Fruit fly (Drosophila melanogaster) whole organism, wandering third instar larva: ENCODE data around the gene CG15034.

ENCODE experiments used
- Abd-B ChIP-seq: fragments of >200 bp; optimal IDR thresholded peaks from 2 replicates; lab custom pipeline; 2017; ENCODE audit warnings: missing biosample characterization, missing genetic modification characterization
- CG32264 ChIP-seq: fragments of 200-800 bp; sonication (Bioruptor generic); optimal IDR thresholded peaks from 2 replicates; lab custom pipeline; 2016; ENCODE audit warnings: missing biosample characterization, missing genetic modification characterization
- CG9705 ChIP-seq: fragments of 200-800 bp; sonication (Bioruptor generic); optimal IDR thresholded peaks from 2 replicates; lab custom pipeline; 2018; ENCODE audit warnings: missing biosample characterization, mild to moderate bottlenecking, missing genetic modification characterization
- CrebA ChIP-seq: fragments of 200-800 bp; sonication (Bioruptor generic); optimal IDR thresholded peaks from 2 replicates; lab custom pipeline; 2016; ENCODE audit warnings: missing biosample characterization, mild to moderate bottlenecking, missing genetic modification characterization, borderline replicate concordance
- Dfd ChIP-seq: fragments of >200 bp; optimal IDR thresholded peaks from 2 replicates; lab custom pipeline; 2017; ENCODE audit warnings: missing biosample characterization, missing genetic modification characterization
- Dif ChIP-seq: fragments of 200-275, 200-300 bp; sonication (Bioruptor generic); optimal IDR thresholded peaks from 2 replicates; lab custom pipeline; 2018; ENCODE audit warnings: missing biosample characterization, missing genetic modification characterization; ENCODE audit not compliant: partially characterized antibody
- GATAd ChIP-seq: sonication (Bioruptor generic); optimal IDR thresholded peaks from 2 replicates; lab custom pipeline; 2016; ENCODE audit warnings: missing biosample characterization, missing genetic modification characterization
- HLH106 ChIP-seq: fragments of 200-800 bp; optimal IDR thresholded peaks from 3 replicates; lab custom pipeline; 2019; ENCODE audit warnings: missing biosample characterization, mild to moderate bottlenecking, missing genetic modification characterization, moderate library complexity
- Hnf4 ChIP-seq: fragments of 200-800 bp; sonication (Bioruptor generic); optimal IDR thresholded peaks from 2 replicates; lab custom pipeline; 2016; ENCODE audit warnings: missing biosample characterization, mild to moderate bottlenecking, missing genetic modification characterization
- Hr78 ChIP-seq: fragments of >200 bp; optimal IDR thresholded peaks from 2 replicates; lab custom pipeline; 2017; ENCODE audit warnings: missing biosample characterization, missing genetic modification characterization
- Hr83 ChIP-seq: fragments of 200-300 bp; sonication (Bioruptor generic); optimal IDR thresholded peaks from 2 replicates; lab custom pipeline; 2016; ENCODE audit warnings: missing biosample characterization, mild to moderate bottlenecking, missing genetic modification characterization, moderate library complexity; ENCODE audit not compliant: poor library complexity, severe bottlenecking
- Jra ChIP-seq: sonication (Bioruptor generic); optimal IDR thresholded peaks from 2 replicates; lab custom pipeline; 2016; ENCODE audit warnings: missing biosample characterization, missing genetic modification characterization
- Mio ChIP-seq: sonication (Bioruptor generic); optimal IDR thresholded peaks from 2 replicates; lab custom pipeline; 2016; ENCODE audit warnings: missing biosample characterization, missing genetic modification characterization
- Myc ChIP-seq: fragments of >200 bp; optimal IDR thresholded peaks from 2 replicates; lab custom pipeline; 2017
- N ChIP-seq: fragments of >200 bp; optimal IDR thresholded peaks from 2 replicates; lab custom pipeline; 2018; ENCODE audit warnings: missing biosample characterization, missing external identifiers, missing genetic modification characterization
- OdsH ChIP-seq: fragments of 200-800 bp; sonication (Bioruptor generic); optimal IDR thresholded peaks from 2 replicates; lab custom pipeline; 2016; ENCODE audit warnings: missing biosample characterization, mild to moderate bottlenecking, missing genetic modification characterization
- Rel ChIP-seq, 2 experiments: fragments of 200-800 bp; sonication (Bioruptor generic) in 1 of 2; optimal IDR thresholded peaks; 2 replicates in 1 of 2; 3 replicates in 1 of 2; lab custom pipeline; 2016 to 2019; ENCODE audit warnings: mild to moderate bottlenecking in 2 of 2, missing biosample characterization in 2 of 2, missing genetic modification characterization in 2 of 2, moderate library complexity in 1 of 2
- Sp1 ChIP-seq: fragments of 200-800 bp; sonication (Bioruptor generic); optimal IDR thresholded peaks from 3 replicates; lab custom pipeline; 2019; ENCODE audit warnings: missing biosample characterization, mild to moderate bottlenecking, missing genetic modification characterization, moderate library complexity
- Vsx2 ChIP-seq: fragments of 200-300, 225-300 bp; sonication (Bioruptor generic); optimal IDR thresholded peaks from 2 replicates; lab custom pipeline; 2018; ENCODE audit warnings: missing biosample characterization, missing genetic modification characterization; ENCODE audit not compliant: partially characterized antibody
- br ChIP-seq: fragments of 200-800 bp; sonication (Bioruptor generic); optimal IDR thresholded peaks from 2 replicates; lab custom pipeline; 2016; ENCODE audit warnings: missing biosample characterization, missing genetic modification characterization
- brk ChIP-seq: fragments of 200-800 bp; sonication (Bioruptor generic); optimal IDR thresholded peaks from 2 replicates; lab custom pipeline; 2016; ENCODE audit warnings: missing biosample characterization, mild to moderate bottlenecking, missing genetic modification characterization
- dl ChIP-seq, 2 experiments: fragments of 175-275, 200-275 bp in 1 of 2; fragments of 200-275 bp in 1 of 2; sonication (Bioruptor generic); optimal IDR thresholded peaks; lab custom pipeline; 2018; ENCODE audit warnings: mild to moderate bottlenecking in 2 of 2, missing biosample characterization in 2 of 2, missing genetic modification characterization in 2 of 2, moderate library complexity in 2 of 2; ENCODE audit not compliant: partially characterized antibody in 2 of 2, insufficient read depth in 1 of 2
- dmrt93B ChIP-seq: fragments of 200-800 bp; sonication (Bioruptor generic); optimal IDR thresholded peaks from 2 replicates; lab custom pipeline; 2018; ENCODE audit warnings: missing biosample characterization, mild to moderate bottlenecking, missing genetic modification characterization
- dsf ChIP-seq: sonication (Bioruptor generic); optimal IDR thresholded peaks from 2 replicates; lab custom pipeline; 2016; ENCODE audit warnings: missing biosample characterization, missing genetic modification characterization, borderline replicate concordance
- ey ChIP-seq: fragments of 200-800 bp; sonication (Bioruptor generic); optimal IDR thresholded peaks from 2 replicates; lab custom pipeline; 2016; ENCODE audit warnings: missing biosample characterization, missing genetic modification characterization
- foxo ChIP-seq, 2 experiments: fragments of 200-800 bp; sonication (Bioruptor generic); optimal IDR thresholded peaks; 2 replicates in 1 of 2; 3 replicates in 1 of 2; lab custom pipeline; 2016 to 2017; ENCODE audit warnings: missing biosample characterization in 2 of 2, missing genetic modification characterization in 2 of 2
- fru ChIP-seq: fragments of 200-800 bp; sonication (Bioruptor generic); optimal IDR thresholded peaks from 3 replicates; lab custom pipeline; 2016; ENCODE audit warnings: missing biosample characterization, mild to moderate bottlenecking, missing genetic modification characterization
- h ChIP-seq: fragments of 200-800 bp; sonication (Bioruptor generic); optimal IDR thresholded peaks from 3 replicates; lab custom pipeline; 2016; ENCODE audit warnings: missing biosample characterization, mild to moderate bottlenecking, missing genetic modification characterization
- jim ChIP-seq: fragments of 175-275, 200-325 bp; sonication (Bioruptor generic); optimal IDR thresholded peaks from 2 replicates; lab custom pipeline; 2016; ENCODE audit warnings: missing biosample characterization, mild to moderate bottlenecking, missing genetic modification characterization
- lola ChIP-seq: fragments of >200 bp; optimal IDR thresholded peaks from 2 replicates; lab custom pipeline; 2017; ENCODE audit warnings: missing biosample characterization, missing genetic modification characterization
- pan ChIP-seq: fragments of >200 bp; optimal IDR thresholded peaks from 2 replicates; lab custom pipeline; 2017
- psq ChIP-seq: fragments of 200-800 bp; sonication (Bioruptor generic); optimal IDR thresholded peaks from 3 replicates; lab custom pipeline; 2017; ENCODE audit warnings: missing biosample characterization, mild to moderate bottlenecking, missing genetic modification characterization, moderate library complexity
- rgr ChIP-seq: fragments of 200-800 bp; sonication (Bioruptor generic); optimal IDR thresholded peaks from 3 replicates; lab custom pipeline; 2016; ENCODE audit warnings: missing biosample characterization, mild to moderate bottlenecking, missing genetic modification characterization
- sage ChIP-seq: fragments of 200-800 bp; sonication (Bioruptor generic); optimal IDR thresholded peaks from 2 replicates; lab custom pipeline; 2016; ENCODE audit warnings: missing biosample characterization, mild to moderate bottlenecking, missing genetic modification characterization
- sv ChIP-seq: fragments of 200-800 bp; sonication (Bioruptor generic); optimal IDR thresholded peaks from 3 replicates; lab custom pipeline; 2016; ENCODE audit warnings: missing biosample characterization, missing genetic modification characterization
- tai ChIP-seq: sonication (Bioruptor generic); optimal IDR thresholded peaks from 2 replicates; lab custom pipeline; 2016; ENCODE audit warnings: missing biosample characterization, missing genetic modification characterization
- usp ChIP-seq: fragments of >200 bp; optimal IDR thresholded peaks from 2 replicates; lab custom pipeline; 2017; ENCODE audit warnings: missing biosample characterization, missing genetic modification characterization
- woc ChIP-seq: sonication (Bioruptor generic); optimal IDR thresholded peaks from 2 replicates; lab custom pipeline; 2016; ENCODE audit warnings: missing biosample characterization, mild to moderate bottlenecking, missing genetic modification characterization

Gene CG15034

dm6 chrX:7333858-7334800, 13.2 kb downstream of the CG15034 start:
- TF ChIP-seq fru (GFP tag; lab: Kevin White, UChicago) (peak; percentile 48), usp (GFP tag; lab: Kevin White, UChicago) (no peak), Sp1 (GFP tag; lab: Kevin White, UChicago) (peak; percentile 38), OdsH (GFP tag; lab: Kevin White, UChicago) (peak; percentile 21), jim (GFP tag; lab: Kevin White, UChicago) (no peak), dmrt93B (GFP tag; lab: Kevin White, UChicago) (peak; percentile 2), CrebA (no peak), woc (GFP tag; lab: Kevin White, UChicago) (peak; percentile 29), HLH106 (tag; lab: Kevin White, UChicago) (no peak), Myc (lab: Kevin White, UChicago) (no peak), GATAd (GFP tag; lab: Kevin White, UChicago) (no peak), br (GFP tag; lab: Kevin White, UChicago) (peak; percentile 54), Vsx2 (GFP tag; lab: Kevin White, UChicago) (no peak), brk (GFP tag; lab: Kevin White, UChicago) (peak; percentile 50), dsf (GFP tag; lab: Kevin White, UChicago) (no peak), sage (GFP tag; lab: Kevin White, UChicago) (no peak), sv (GFP tag; lab: Kevin White, UChicago) (no peak), N (no peak), Dif (GFP tag; lab: Kevin White, UChicago) (no peak), h (peak; percentile 59), Mio (no peak), CG32264 (GFP tag; lab: Kevin White, UChicago) (no peak), Hr78 (GFP tag; lab: Kevin White, UChicago) (no peak), lola (no peak), Hr83 (no peak), dl (GFP tag; optimal IDR thresholded peaks at IDR 0.05; lab: Kevin White, UChicago; ENCODE audit: insufficient read depth in 1 of 2, partially characterized antibody in 2 of 2) (no peak), foxo (GFP tag; optimal IDR thresholded peaks at IDR 0.05; lab: Kevin White, UChicago) (peak in 1 of 2 experiments; percentile 56), Abd-B (GFP tag; lab: Kevin White, UChicago) (no peak), Hnf4 (GFP tag; lab: Kevin White, UChicago) (peak; percentile 12), CG9705 (GFP tag; lab: Kevin White, UChicago) (no peak), tai (GFP tag; lab: Kevin White, UChicago) (no peak), ey (peak; percentile 19), rgr (GFP tag; lab: Kevin White, UChicago) (peak; percentile 46), Dfd (no peak), psq (GFP tag; lab: Kevin White, UChicago) (peak; percentile 16), Jra (GFP tag; lab: Kevin White, UChicago) (no peak), Rel (GFP tag; optimal IDR thresholded peaks at IDR 0.05; lab: Kevin White, UChicago) (no peak), Rel (tag; optimal IDR thresholded peaks at IDR 0.05; lab: Kevin White, UChicago) (no peak), pan (lab: Kevin White, UChicago) (no peak)

DNA sequence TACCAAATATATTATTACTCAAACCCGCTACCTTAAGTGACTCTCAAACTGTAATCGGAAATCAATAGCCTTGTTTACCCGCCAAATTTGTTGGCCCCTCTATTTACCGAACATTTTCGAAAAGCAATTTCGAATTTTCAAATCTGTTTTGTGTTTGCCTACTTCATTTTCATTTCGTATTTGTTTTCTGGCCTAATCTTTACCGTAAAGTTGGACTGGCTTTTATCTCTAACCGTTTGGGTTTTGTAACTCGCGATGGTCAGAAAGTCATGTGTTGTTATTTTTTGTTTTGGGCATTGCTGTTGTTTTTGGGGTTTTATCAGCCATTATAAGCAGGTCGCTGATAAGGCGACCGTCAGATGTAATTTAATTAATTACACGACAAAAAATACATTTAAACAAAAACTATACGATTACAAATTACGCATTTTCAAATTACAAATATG, 14.0 kb downstream of the CG15034 start:
- TF ChIP-seq GATAd (GFP tag; lab: Kevin White, UChicago) (no peak), Myc (lab: Kevin White, UChicago) (no peak), lola (no peak), Hnf4 (GFP tag; lab: Kevin White, UChicago) (no peak), usp (GFP tag; lab: Kevin White, UChicago) (no peak), fru (GFP tag; lab: Kevin White, UChicago) (no peak), Hr83 (no peak), CG32264 (GFP tag; lab: Kevin White, UChicago) (no peak), Jra (GFP tag; lab: Kevin White, UChicago) (no peak), Abd-B (GFP tag; lab: Kevin White, UChicago) (no peak)
